Worm (Caenorhabditis elegans): Measurements from ENCODE around the gene rpn-12.

The rpn-12 gene

ce11 chrII:11614103-11614857, 38.6 kb upstream of the rpn-12 start (continued):
- peak; percentile 61 for TF ChIP-seq mep-1 (tag; optimal IDR thresholded peaks at IDR 0.05)
- peak in 1 of 2 experiments; percentile 47 for TF ChIP-seq unc-62 (GFP tag; optimal IDR thresholded peaks at IDR 0.05 in 1 of 2)
- TF ChIP-seq unc-62 (tag; optimal IDR thresholded peaks at IDR 0.05): no peak
- no peak for TF ChIP-seq zfp-2 (tag; optimal IDR thresholded peaks at IDR 0.05)
- TF ChIP-seq nhr-77 (tag; optimal IDR thresholded peaks at IDR 0.05): peak; percentile 38
- TF ChIP-seq nhr-25 (tag; optimal IDR thresholded peaks at IDR 0.05; ENCODE audit: borderline replicate concordance, insufficient read depth): no peak
- TF ChIP-seq zfp-3 (GFP tag; conservative IDR thresholded peaks at IDR 0.05): no peak
- TF ChIP-seq mdl-1 (tag; optimal IDR thresholded peaks at IDR 0.05): no peak
- no peak for TF ChIP-seq lin-39 (tag; optimal IDR thresholded peaks at IDR 0.05)
- TF ChIP-seq lin-1 (GFP tag; IDR thresholded peaks at IDR 0.05): no peak
- TF ChIP-seq unc-39 (tag; optimal IDR thresholded peaks at IDR 0.05): no peak
- TF ChIP-seq lsy-2 (tag; optimal IDR thresholded peaks at IDR 0.05): peak in 1 of 2 experiments; percentile 9
- TF ChIP-seq unc-130 (GFP tag; optimal IDR thresholded peaks at IDR 0.05): no peak
- TF ChIP-seq mxl-2 (GFP tag; conservative IDR thresholded peaks at IDR 0.05): no peak
- peak; percentile 17 for TF ChIP-seq F37D6.2 (tag; optimal IDR thresholded peaks at IDR 0.05)
- TF ChIP-seq dve-1 (tag; optimal IDR thresholded peaks at IDR 0.05; ENCODE audit: insufficient read depth): peak; percentile 5
- no peak for TF ChIP-seq F26F4.8 (GFP tag; conservative IDR thresholded peaks at IDR 0.05)
- TF ChIP-seq nhr-41 (GFP tag; IDR thresholded peaks at IDR 0.05): no peak
- no peak for TF ChIP-seq aly-2 (tag; optimal IDR thresholded peaks at IDR 0.05)
- no peak for TF ChIP-seq nhr-237 (tag; optimal IDR thresholded peaks at IDR 0.05)

ce11 chrII:11616333-11616942, 36.5 kb upstream of the rpn-12 start:
- peak; percentile 25 for TF ChIP-seq aha-1 (tag)
- TF ChIP-seq unc-62 (GFP tag; optimal IDR thresholded peaks at IDR 0.05 in 1 of 2): peak in 1 of 2 experiments; percentile 97
- no peak for TF ChIP-seq unc-62 (tag; optimal IDR thresholded peaks at IDR 0.05)
- no peak for TF ChIP-seq Y75B8A.6 (GFP tag; IDR thresholded peaks at IDR 0.05)
- TF ChIP-seq snpc-1.2 (GFP tag; IDR thresholded peaks at IDR 0.05): 0 out of 2 replicates have a peak, but pooled peaks have one; percentile 32
- no peak for TF ChIP-seq hmg-1.1 (GFP tag; IDR thresholded peaks at IDR 0.05)

ce11 chrII:11617715-11618114, 35.2 kb upstream of the rpn-12 start:
- TF ChIP-seq unc-39 (tag; optimal IDR thresholded peaks at IDR 0.05): no peak
- no peak for TF ChIP-seq lim-7 (GFP tag; IDR thresholded peaks at IDR 0.05)
- peak in 1 of 2 experiments; percentile 40 for TF ChIP-seq mdl-1 (tag; optimal IDR thresholded peaks at IDR 0.05)
- no peak for TF ChIP-seq lin-39 (tag; optimal IDR thresholded peaks at IDR 0.05)
- TF ChIP-seq hmg-1.1 (GFP tag; IDR thresholded peaks at IDR 0.05): 0 out of 2 replicates have a peak, but pooled peaks have one; percentile 10
- TF ChIP-seq D1046.2 (GFP tag; IDR thresholded peaks at IDR 0.05): 0 out of 2 replicates have a peak, but pooled peaks have one; percentile 28
- TF ChIP-seq lsy-2 (tag; optimal IDR thresholded peaks at IDR 0.05): peak in 1 of 2 experiments; percentile 40
- TF ChIP-seq ctbp-1 (GFP tag; IDR thresholded peaks at IDR 0.05): no peak
- TF ChIP-seq dmd-9 (GFP tag; IDR thresholded peaks at IDR 0.05): no peak
- peak; percentile 16; the same call in 1 of the 2 replicates for TF ChIP-seq dmd-6 (GFP tag; IDR thresholded peaks at IDR 0.05)
- TF ChIP-seq aha-1 (tag): no peak
- TF ChIP-seq ZK337.2 (GFP tag; IDR thresholded peaks at IDR 0.05): no peak
- TF ChIP-seq F49E8.2 (tag; optimal IDR thresholded peaks at IDR 0.05; ENCODE audit: borderline replicate concordance): no peak
- no peak for TF ChIP-seq lir-3 (tag; optimal IDR thresholded peaks at IDR 0.05)
- no peak for TF ChIP-seq ceh-82 (tag; optimal IDR thresholded peaks at IDR 0.05)
- peak in 1 of 2 experiments; percentile 13 for TF ChIP-seq unc-62 (GFP tag; optimal IDR thresholded peaks at IDR 0.05 in 1 of 2)
- no peak for TF ChIP-seq unc-62 (tag; optimal IDR thresholded peaks at IDR 0.05)
- no peak for TF ChIP-seq unc-130 (GFP tag; optimal IDR thresholded peaks at IDR 0.05)
- peak; percentile 29; the same call in 1 of the 2 replicates for TF ChIP-seq lin-38 (GFP tag; IDR thresholded peaks at IDR 0.05)
- no peak for TF ChIP-seq sdz-12 (GFP tag; optimal IDR thresholded peaks at IDR 0.05)
- no peak for TF ChIP-seq mes-2 (tag; optimal IDR thresholded peaks at IDR 0.05; ENCODE audit: poor library complexity, severe bottlenecking)
- peak; percentile 88 for TF ChIP-seq nhr-25 (tag; optimal IDR thresholded peaks at IDR 0.05; ENCODE audit: borderline replicate concordance, insufficient read depth)
- TF ChIP-seq nhr-77 (tag; optimal IDR thresholded peaks at IDR 0.05): peak; percentile 42
- peak; percentile 90 for TF ChIP-seq ama-1 (optimal IDR thresholded peaks at IDR 0.05)
- no peak for TF ChIP-seq pqm-1 (tag; optimal IDR thresholded peaks at IDR 0.05)
- TF ChIP-seq R02D3.7 (tag; optimal IDR thresholded peaks at IDR 0.05): no peak
- no peak for TF ChIP-seq F10B5.3 (tag; optimal IDR thresholded peaks at IDR 0.05)
- peak; percentile 67 for TF ChIP-seq nhr-28 (tag; optimal IDR thresholded peaks at IDR 0.05)
- TF ChIP-seq mxl-3 (GFP tag; optimal IDR thresholded peaks at IDR 0.05): peak; percentile 21
- TF ChIP-seq madf-5 (GFP tag; IDR thresholded peaks at IDR 0.05): no peak
- TF ChIP-seq nhr-11 (tag; optimal IDR thresholded peaks at IDR 0.05): peak; percentile 28
